Worm (Caenorhabditis elegans): ENCODE data around the gene F08F1.3.
"Not testable (repeated sequence)": the region's sequence is repeated elsewhere in the genome, so short reads cannot be mapped to it uniquely, and the experiment has no call there.

F08F1.3 gene

ce11 chrX:8428319-8428888 is at the start of gene F08F1.3:
Gene F08F1.3, plus strand, starts transcription at chrX:8428838.
- TF ChIP-seq dao-5 (tag; optimal IDR thresholded peaks at IDR 0.05) (no peak), W03F9.2 (tag; optimal IDR thresholded peaks at IDR 0.05) (no peak), him-1 (tag; optimal IDR thresholded peaks at IDR 0.05) (no peak)

ce11 chrX:8381651-8382050 is 47.0 kb upstream of the F08F1.3 start:
- no peak for TF ChIP-seq W03F9.2 (tag; optimal IDR thresholded peaks at IDR 0.05)
- no peak for TF ChIP-seq dao-5 (tag; optimal IDR thresholded peaks at IDR 0.05)
- no peak for TF ChIP-seq him-1 (tag; optimal IDR thresholded peaks at IDR 0.05)

ce11 chrX:8384642-8385181 is 43.9 kb upstream of the F08F1.3 start, which contains the start of gene F41D9.2:
Gene F41D9.2, minus strand, starts transcription at chrX:8384945.
- TF ChIP-seq him-1 (tag; optimal IDR thresholded peaks at IDR 0.05) (no peak), W03F9.2 (tag; optimal IDR thresholded peaks at IDR 0.05) (no peak), dao-5 (tag; optimal IDR thresholded peaks at IDR 0.05) (no peak)

ce11 chrX:8386068-8386851 is 42.4 kb upstream of the F08F1.3 start:
- TF ChIP-seq dao-5 (tag; optimal IDR thresholded peaks at IDR 0.05), result no peak
- peak; percentile 53 for TF ChIP-seq him-1 (tag; optimal IDR thresholded peaks at IDR 0.05)

- no peak for TF ChIP-seq dao-5 (tag; optimal IDR thresholded peaks at IDR 0.05)
- no peak for TF ChIP-seq W03F9.2 (tag; optimal IDR thresholded peaks at IDR 0.05)
- no peak for TF ChIP-seq him-1 (tag; optimal IDR thresholded peaks at IDR 0.05)
These were observed 38.1 kb upstream of the F08F1.3 start for ce11 chrX:8390508-8390907.

ce11 chrX:8391505-8391904 is 37.1 kb upstream of the F08F1.3 start:
- TF ChIP-seq him-1 (tag; optimal IDR thresholded peaks at IDR 0.05) (no peak), W03F9.2 (tag; optimal IDR thresholded peaks at IDR 0.05) (no peak), dao-5 (tag; optimal IDR thresholded peaks at IDR 0.05) (no peak)

ce11 chrX:8392539-8392996 is 36.1 kb upstream of the F08F1.3 start, which contains the start of gene wrk-1:
Gene wrk-1, minus strand, starts transcription at chrX:8392589.
- TF ChIP-seq him-1 (tag; optimal IDR thresholded peaks at IDR 0.05), result no peak
- TF ChIP-seq W03F9.2 (tag; optimal IDR thresholded peaks at IDR 0.05), result no peak
- no peak for TF ChIP-seq dao-5 (tag; optimal IDR thresholded peaks at IDR 0.05)

- TF ChIP-seq him-1 (tag; optimal IDR thresholded peaks at IDR 0.05) (no peak), dao-5 (tag; optimal IDR thresholded peaks at IDR 0.05) (no peak), W03F9.2 (tag; optimal IDR thresholded peaks at IDR 0.05) (no peak)
These were observed 34.4 kb upstream of the F08F1.3 start for ce11 chrX:8394279-8394678.

ce11 chrX:8404308-8405085 is 24.1 kb upstream of the F08F1.3 start:
- TF ChIP-seq him-1 (tag; optimal IDR thresholded peaks at IDR 0.05) (peak; percentile 93), W03F9.2 (tag; optimal IDR thresholded peaks at IDR 0.05) (peak; percentile 63), dao-5 (tag; optimal IDR thresholded peaks at IDR 0.05) (peak; percentile 93)

ce11 chrX:8406815-8407214 is 21.8 kb upstream of the F08F1.3 start:
- TF ChIP-seq dao-5 (tag; optimal IDR thresholded peaks at IDR 0.05), result no peak
- TF ChIP-seq him-1 (tag; optimal IDR thresholded peaks at IDR 0.05), result no peak
- TF ChIP-seq W03F9.2 (tag; optimal IDR thresholded peaks at IDR 0.05), result no peak

- TF ChIP-seq dao-5 (tag; optimal IDR thresholded peaks at IDR 0.05) (no peak), W03F9.2 (tag; optimal IDR thresholded peaks at IDR 0.05) (no peak), him-1 (tag; optimal IDR thresholded peaks at IDR 0.05) (no peak)
These were observed 20.4 kb upstream of the F08F1.3 start, which contains the start of gene sulp-3 for ce11 chrX:8408267-8408666. Gene sulp-3, minus strand, starts transcription at chrX:8408367.

- not testable (repeated sequence) for TF ChIP-seq him-1, dao-5, W03F9.2 (tag; optimal IDR thresholded peaks at IDR 0.05)
These were observed 17.9 kb upstream of the F08F1.3 start, which contains the start of gene F08F1.9 for ce11 chrX:8410754-8411153. Gene F08F1.9, minus strand, starts transcription at chrX:8410854.

ce11 chrX:8413130-8413529 is 15.5 kb upstream of the F08F1.3 start, which contains the start of gene F08F1.4:
Gene F08F1.4, plus strand, starts transcription at chrX:8413430.
- TF ChIP-seq W03F9.2 (tag; optimal IDR thresholded peaks at IDR 0.05) (no peak), dao-5 (tag; optimal IDR thresholded peaks at IDR 0.05) (no peak), him-1 (tag; optimal IDR thresholded peaks at IDR 0.05) (no peak)
